Worm (Caenorhabditis elegans) whole organism, young adult: Measurements from ENCODE around the gene ZK105.11.

Source experiments
- B0035.1 ChIP-seq: sonication (generic microtip); optimal IDR thresholded peaks from 2 replicates; lab custom pipeline; 2016; ENCODE audit warnings: missing genetic modification characterization, mild to moderate bottlenecking, missing compliant biosample characterization, missing genotype, missing genetic modification reagents
- F39B2.1 ChIP-seq: fragments of 200-800 bp; sonication (Bioruptor generic); IDR thresholded peaks from 2 replicates; pipeline ENCODE4 v1.3.6; 2022; ENCODE audit warnings: missing genetic modification reagents, missing genetic modification characterization, missing compliant biosample characterization
- F57C9.4 ChIP-seq: sonication (generic microtip); optimal IDR thresholded peaks from 2 replicates; lab custom pipeline; 2017; ENCODE audit warnings: mild to moderate bottlenecking, missing genetic modification characterization, missing compliant biosample characterization
- K11D2.4 ChIP-seq: fragments of 200-800 bp; sonication (Bioruptor generic); IDR thresholded peaks from 2 replicates; pipeline ENCODE4 v1.3.6; 2022; ENCODE audit warnings: missing genetic modification reagents, missing genetic modification characterization, missing compliant biosample characterization
- K12H6.12 ChIP-seq: fragments of 200-800 bp; sonication (Bioruptor generic); optimal IDR thresholded peaks from 2 replicates; lab custom pipeline; 2018; ENCODE audit warnings: mild to moderate bottlenecking, missing genetic modification characterization, missing compliant biosample characterization
- T26A5.8 ChIP-seq: sonication (generic microtip); optimal IDR thresholded peaks from 2 replicates; lab custom pipeline; 2016; ENCODE audit warnings: missing genetic modification characterization, missing compliant biosample characterization
- atf-7 ChIP-seq: sonication (generic microtip); optimal IDR thresholded peaks from 2 replicates; lab custom pipeline; 2017; ENCODE audit warnings: mild to moderate bottlenecking, missing genetic modification characterization, missing compliant biosample characterization
- athp-1 ChIP-seq: sonication (generic microtip); optimal IDR thresholded peaks from 2 replicates; lab custom pipeline; 2017; ENCODE audit warnings: mild to moderate bottlenecking, missing genetic modification characterization, missing compliant biosample characterization
- attf-5 ChIP-seq: fragments of 200-800 bp; sonication (Bioruptor generic); optimal IDR thresholded peaks from 2 replicates; lab custom pipeline; 2018; ENCODE audit warnings: mild to moderate bottlenecking, missing genetic modification characterization, missing compliant biosample characterization
- ccch-3 ChIP-seq: fragments of 200-800 bp; sonication (Bioruptor generic); optimal IDR thresholded peaks from 2 replicates; lab custom pipeline; 2018; ENCODE audit warnings: mild to moderate bottlenecking, missing genetic modification characterization, missing compliant biosample characterization
- cebp-1 ChIP-seq, 2 experiments: fragments of 200-800 bp in 1 of 2; sonication (Bioruptor generic) in 1 of 2; sonication (generic microtip) in 1 of 2; IDR thresholded peaks in 1 of 2; optimal IDR thresholded peaks in 1 of 2; 2 replicates each; pipeline versions ENCODE4 v1.3.6 to Lab custom; 2017 to 2022; ENCODE audit warnings: missing compliant biosample characterization in 2 of 2, missing genetic modification characterization in 2 of 2, mild to moderate bottlenecking in 1 of 2, missing genetic modification reagents in 1 of 2, moderate library complexity in 1 of 2
- ceh-100 ChIP-seq: fragments of 200-800 bp; sonication (Bioruptor generic); IDR thresholded peaks from 2 replicates; pipeline ENCODE4 v1.3.6; 2022; ENCODE audit warnings: missing genetic modification reagents, missing genetic modification characterization, missing compliant biosample characterization
- ceh-27 ChIP-seq: fragments of 200-800 bp; sonication (Bioruptor generic); optimal IDR thresholded peaks from 2 replicates; lab custom pipeline; 2018; ENCODE audit warnings: mild to moderate bottlenecking, missing genetic modification characterization, moderate library complexity, missing compliant biosample characterization
- ceh-40 ChIP-seq: fragments of 200-800 bp; sonication (Bioruptor generic); IDR thresholded peaks from 2 replicates; pipeline ENCODE4 v1.3.6; 2022; ENCODE audit warnings: missing genetic modification characterization, missing compliant biosample characterization
- chd-7 ChIP-seq: sonication (generic microtip); optimal IDR thresholded peaks from 2 replicates; lab custom pipeline; 2016; ENCODE audit warnings: mild to moderate bottlenecking, missing genetic modification characterization, moderate library complexity, missing compliant biosample characterization
- die-1 ChIP-seq: sonication (generic microtip); optimal IDR thresholded peaks from 2 replicates; lab custom pipeline; 2016; ENCODE audit warnings: missing genotype, mild to moderate bottlenecking, missing genetic modification characterization, missing compliant biosample characterization
- dox-1 ChIP-seq: fragments of 200-800 bp; sonication (Bioruptor generic); IDR thresholded peaks from 2 replicates; pipeline ENCODE4 v1.3.6; 2022; ENCODE audit warnings: missing genetic modification reagents, missing genetic modification characterization, missing compliant biosample characterization
- egrh-3 ChIP-seq: fragments of 200-800 bp; sonication (Bioruptor generic); IDR thresholded peaks from 2 replicates; pipeline ENCODE4 v1.3.6; 2022; ENCODE audit warnings: missing genetic modification reagents, missing genetic modification characterization, missing compliant biosample characterization
- hmg-1.2 ChIP-seq: fragments of 200-800 bp; sonication (Bioruptor generic); IDR thresholded peaks from 2 replicates; pipeline ENCODE4 v1.3.6; 2022; ENCODE audit warnings: missing genetic modification reagents, missing genetic modification characterization, missing compliant biosample characterization
- hrde-1 ChIP-seq: sonication (generic microtip); optimal IDR thresholded peaks from 2 replicates; lab custom pipeline; 2016; ENCODE audit warnings: missing genetic modification characterization, mild to moderate bottlenecking, missing compliant biosample characterization, moderate library complexity, missing genotype, missing genetic modification reagents, borderline replicate concordance
- let-607 ChIP-seq, 2 experiments: fragments of 200-800 bp in 1 of 2; sonication (Bioruptor generic) in 1 of 2; sonication (generic microtip) in 1 of 2; optimal IDR thresholded peaks; 2 replicates each; lab custom pipeline; 2016 to 2018; ENCODE audit warnings: mild to moderate bottlenecking in 2 of 2, missing compliant biosample characterization in 2 of 2, missing genetic modification characterization in 2 of 2, moderate library complexity in 2 of 2, missing genotype in 1 of 2
- lin-35 ChIP-seq, 3 experiments: fragments of 150-350 bp in 2 of 3; sonication (generic microtip) in 1 of 3; optimal IDR thresholded peaks; 2 replicates each; lab custom pipeline; 2014 to 2018; ENCODE audit warnings: missing biosample characterization in 3 of 3, missing genetic modification characterization in 3 of 3, missing genetic modification reagents in 3 of 3
- lin-40 ChIP-seq: sonication (generic microtip); optimal IDR thresholded peaks from 2 replicates; lab custom pipeline; 2016; ENCODE audit warnings: missing genetic modification characterization, mild to moderate bottlenecking, missing compliant biosample characterization, missing genotype, missing genetic modification reagents
- madf-10 ChIP-seq: sonication (generic microtip); optimal IDR thresholded peaks from 2 replicates; lab custom pipeline; 2016; ENCODE audit warnings: mild to moderate bottlenecking, missing genetic modification characterization, missing compliant biosample characterization
- madf-3 ChIP-seq: fragments of 200-800 bp; sonication (Bioruptor generic); IDR thresholded peaks from 2 replicates; pipeline ENCODE4 v1.3.6; 2022; ENCODE audit warnings: missing genetic modification reagents, missing genetic modification characterization, missing compliant biosample characterization
- mcd-1 ChIP-seq: fragments of 200-800 bp; sonication (Bioruptor generic); IDR thresholded peaks from 2 replicates; pipeline ENCODE4 v1.3.6; 2022; ENCODE audit warnings: missing genetic modification reagents, missing genetic modification characterization, missing compliant biosample characterization
- nfya-2 ChIP-seq: fragments of 200-800 bp; sonication (Bioruptor generic); IDR thresholded peaks from 2 replicates; pipeline ENCODE4 v1.3.6; 2022; ENCODE audit warnings: missing genetic modification reagents, missing genetic modification characterization, missing compliant biosample characterization
- nfyb-1 ChIP-seq: fragments of 200-800 bp; sonication (Bioruptor generic); IDR thresholded peaks from 2 replicates; pipeline ENCODE4 v1.3.6; 2022; ENCODE audit warnings: missing genetic modification reagents, missing genetic modification characterization, missing compliant biosample characterization
- nhr-80 ChIP-seq: sonication (generic microtip); optimal IDR thresholded peaks from 2 replicates; lab custom pipeline; 2016; ENCODE audit warnings: missing genetic modification characterization, missing compliant biosample characterization
- pbrm-1 ChIP-seq: fragments of 200-800 bp; sonication (Bioruptor generic); IDR thresholded peaks from 2 replicates; pipeline ENCODE4 v1.3.6; 2022; ENCODE audit warnings: missing genetic modification reagents, missing genetic modification characterization, missing compliant biosample characterization
- repo-1 ChIP-seq: sonication (generic microtip); optimal IDR thresholded peaks from 2 replicates; lab custom pipeline; 2017; ENCODE audit warnings: mild to moderate bottlenecking, missing genetic modification characterization, missing compliant biosample characterization
- snpc-4 ChIP-seq, 5 experiments: fragments of 150-350 bp in 1 of 5; sonication (generic microtip) in 4 of 5; optimal IDR thresholded peaks; 2 replicates each; lab custom pipeline; 2014 to 2018; ENCODE audit warnings: missing genetic modification characterization in 5 of 5, missing biosample characterization in 3 of 5, antibody characterized with exemption in 2 of 5, mild to moderate bottlenecking in 2 of 5, missing compliant biosample characterization in 2 of 5, missing genotype in 2 of 5, moderate library complexity in 2 of 5, missing genetic modification reagents in 1 of 5
- somi-1 ChIP-seq: fragments of 200-800 bp; sonication (Bioruptor generic); optimal IDR thresholded peaks from 2 replicates; lab custom pipeline; 2018; ENCODE audit warnings: mild to moderate bottlenecking, missing genetic modification characterization, missing compliant biosample characterization
- tbx-9 ChIP-seq: sonication (generic microtip); optimal IDR thresholded peaks from 2 replicates; lab custom pipeline; 2016; ENCODE audit warnings: borderline replicate concordance, missing genetic modification characterization, inconsistent platforms, missing compliant biosample characterization
- unc-62 ChIP-seq: fragments of 150-350 bp; optimal IDR thresholded peaks from 2 replicates; lab custom pipeline; 2014; ENCODE audit warnings: missing biosample characterization, missing genetic modification reagents, missing genetic modification characterization
- zfh-2 ChIP-seq: fragments of 200-800 bp; sonication (Bioruptor generic); conservative IDR thresholded peaks from 2 replicates; pipeline ENCODE4 v1.3.6; 2022; ENCODE audit warnings: missing genetic modification reagents, missing genetic modification characterization, missing compliant biosample characterization
- ztf-18 ChIP-seq: sonication (generic microtip); optimal IDR thresholded peaks from 2 replicates; lab custom pipeline; 2016; ENCODE audit warnings: missing genotype, mild to moderate bottlenecking, missing genetic modification characterization, missing compliant biosample characterization
- ztf-3 ChIP-seq: fragments of 200-800 bp; sonication (Bioruptor generic); optimal IDR thresholded peaks from 2 replicates; lab custom pipeline; 2018; ENCODE audit warnings: mild to moderate bottlenecking, missing genetic modification characterization, missing compliant biosample characterization
- ztf-6 ChIP-seq: fragments of 200-800 bp; sonication (Bioruptor generic); IDR thresholded peaks from 2 replicates; pipeline ENCODE4 v1.3.6; 2022; ENCODE audit warnings: missing genetic modification reagents, missing genetic modification characterization, missing compliant biosample characterization

ZK105.11 gene

DNA sequence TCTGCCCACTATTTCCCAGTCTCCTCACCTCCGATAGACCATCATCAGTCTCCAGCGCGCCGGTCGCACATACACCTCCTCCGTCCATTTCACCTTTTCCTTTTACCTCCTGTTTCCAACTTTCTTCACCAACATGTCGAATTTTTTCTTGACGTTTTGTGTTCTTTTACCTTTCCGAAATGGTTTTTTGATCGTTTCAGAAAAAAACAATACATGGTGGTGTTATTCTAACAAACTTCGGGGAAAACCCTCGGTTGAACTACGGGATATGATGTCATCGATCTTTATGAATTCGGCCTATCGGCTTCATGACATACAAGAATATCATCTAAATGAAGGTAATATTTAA is 20.2 kb upstream of the ZK105.11 start, which contains the start of gene Y97E10C.1:
Gene Y97E10C.1 (plus strand): TSS at position 201 of the 349 bp plus-strand sequence.
- TF ChIP-seq nfya-2 (no peak), T26A5.8 (tag; lab: Kevin White, UChicago) (no peak), repo-1 (tag; lab: Kevin White, UChicago) (no peak), F39B2.1 (GFP tag; lab: Robert Waterston, UW) (no peak), ceh-100 (GFP tag; lab: Robert Waterston, UW) (no peak), F57C9.4 (tag; lab: Kevin White, UChicago) (no peak), ceh-40 (GFP tag; lab: Robert Waterston, UW) (no peak), madf-3 (GFP tag; lab: Robert Waterston, UW) (no peak), nfyb-1 (GFP tag; lab: Robert Waterston, UW) (no peak), B0035.1 (tag; lab: Kevin White, UChicago) (no peak)

DNA sequence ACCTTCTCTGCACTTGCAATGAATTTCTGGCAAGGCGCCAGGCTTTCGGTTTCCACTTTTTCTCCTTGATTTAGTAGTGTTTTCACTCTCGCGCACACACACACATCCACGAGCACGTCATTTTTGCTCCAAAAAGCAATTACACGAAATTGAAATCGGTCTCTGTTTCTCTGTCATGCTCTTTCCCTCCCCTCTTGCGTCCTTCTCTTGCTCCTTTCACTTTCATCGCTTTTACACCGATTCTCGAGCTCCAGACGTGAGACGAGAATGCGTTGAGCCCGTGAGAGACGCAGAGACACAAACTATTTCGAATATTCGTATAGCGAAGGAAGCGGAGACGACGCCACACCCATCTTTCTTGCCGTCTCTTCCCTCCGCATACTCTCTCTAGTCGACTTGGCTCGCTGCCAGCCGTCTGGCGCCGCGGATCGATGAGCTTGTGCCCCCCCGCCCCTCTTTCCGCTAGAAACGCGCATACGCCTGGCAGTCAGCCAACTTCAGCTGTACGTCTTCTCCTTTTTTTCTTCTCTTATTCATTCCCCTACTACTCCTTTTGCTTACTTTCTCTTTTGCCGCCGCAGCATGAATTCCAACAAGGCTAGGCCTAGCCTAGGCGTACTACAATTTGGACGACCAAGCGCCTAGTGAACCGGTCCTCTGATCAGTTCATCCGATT is 19.7 kb upstream of the ZK105.11 start:
- TF ChIP-seq atf-7 (peak; percentile 81), somi-1 (peak; percentile 46), mcd-1 (GFP tag; lab: Robert Waterston, UW) (peak; percentile 67), ztf-18 (tag; lab: Kevin White, UChicago) (no peak), hrde-1 (tag; lab: Kevin White, UChicago) (no peak), ztf-6 (no peak), chd-7 (tag; lab: Kevin White, UChicago) (peak; percentile 39), repo-1 (tag; lab: Kevin White, UChicago) (no peak), let-607 (tag; optimal IDR thresholded peaks at IDR 0.05; lab: Kevin White, UChicago) (peak; percentile 2 to 23), zfh-2 (GFP tag; lab: Robert Waterston, UW) (peak; percentile 99), K12H6.12 (tag; lab: Kevin White, UChicago) (peak; percentile 94), attf-5 (GFP tag; lab: Kevin White, UChicago) (peak; percentile 53), snpc-4 (GFP tag; optimal IDR thresholded peaks at IDR 0.05; lab: Kevin White, UChicago) (no peak), snpc-4 (tag; optimal IDR thresholded peaks at IDR 0.05; lab: Kevin White, UChicago) (peak in 2 of 4 experiments; percentile 22 to 54), cebp-1 (GFP tag; IDR thresholded peaks at IDR 0.05; lab: Robert Waterston, UW) (no peak), cebp-1 (tag; optimal IDR thresholded peaks at IDR 0.05; lab: Kevin White, UChicago) (peak; percentile 80), hmg-1.2 (peak; percentile 84), athp-1 (tag; lab: Kevin White, UChicago) (peak; percentile 22), ztf-3 (peak; percentile 24), ccch-3 (GFP tag; lab: Kevin White, UChicago) (no peak), dox-1 (GFP tag; lab: Robert Waterston, UW) (peak; percentile 43; the same call in 1 of the 2 replicates), tbx-9 (tag; lab: Kevin White, UChicago) (no peak), ceh-27 (GFP tag; lab: Kevin White, UChicago) (peak; percentile 48), unc-62 (GFP tag; lab: Kevin White, UChicago) (no peak), nfyb-1 (GFP tag; lab: Robert Waterston, UW) (peak; percentile 74; the same call in 1 of the 2 replicates), egrh-3 (GFP tag; lab: Robert Waterston, UW) (peak; percentile 78; the same call in 1 of the 2 replicates), lin-40 (tag; lab: Kevin White, UChicago) (peak; percentile 83), lin-35 (GFP tag; optimal IDR thresholded peaks at IDR 0.05; lab: Kevin White, UChicago) (peak in 1 of 3 experiments; percentile 77), pbrm-1 (GFP tag; lab: Robert Waterston, UW) (0 out of 2 replicates have a peak, but pooled peaks have one; percentile 25), K11D2.4 (0 out of 2 replicates have a peak, but pooled peaks have one; percentile 46), nhr-80 (tag; lab: Kevin White, UChicago) (peak; percentile 63), die-1 (tag; lab: Kevin White, UChicago) (peak; percentile 24), madf-10 (tag; lab: Kevin White, UChicago) (peak; percentile 34)
